Fruit fly (Drosophila melanogaster) S2 (cell line): Measurements from ENCODE around the gene CG31244.

Source experiments
- CG8478 ChIP-seq: fragments of >200 bp; optimal IDR thresholded peaks from 2 replicates; lab custom pipeline; 2018
- CTCF ChIP-seq, 2 experiments: fragments of >200 bp; optimal IDR thresholded peaks; 2 replicates each; lab custom pipeline; 2018

DNA sequence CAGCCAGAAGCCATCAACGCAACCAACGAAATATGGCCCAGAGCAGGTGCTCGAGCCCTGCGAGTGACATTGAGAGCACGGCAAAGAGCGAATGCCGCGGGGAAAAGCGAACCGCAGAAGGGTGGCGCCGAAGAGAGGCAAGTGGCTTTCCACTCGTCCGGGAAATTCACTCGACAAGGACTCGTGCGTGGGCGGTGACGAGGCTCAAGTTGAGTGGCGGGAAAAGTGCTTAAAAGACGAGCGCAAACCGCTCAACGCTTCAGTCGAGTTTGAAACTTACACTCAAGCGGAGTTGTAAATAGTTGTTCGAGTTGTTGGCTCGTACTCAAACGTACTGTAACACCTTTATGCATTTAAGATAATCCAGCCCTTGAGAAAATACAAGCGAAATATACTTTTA, 14.1 kb upstream of the CG31244 start, which contains the start of gene CG31221:
- TF ChIP-seq CTCF (optimal IDR thresholded peaks at IDR 0.05; lab: Kevin White, UChicago) = no peak
- no peak for TF ChIP-seq CG8478
